Worm (Caenorhabditis elegans) whole organism, early embryonic: ENCODE results near the gene frm-7.

ENCODE experiments used
- B0310.2 ChIP-seq: sonication (generic microtip); optimal IDR thresholded peaks from 2 replicates; lab custom pipeline; 2016; ENCODE audit warnings: mild to moderate bottlenecking, missing genetic modification characterization, missing compliant biosample characterization
- F13C5.2 ChIP-seq: sonication (generic microtip); optimal IDR thresholded peaks from 2 replicates; lab custom pipeline; 2017; ENCODE audit warnings: mild to moderate bottlenecking, missing genetic modification characterization, inconsistent platforms, missing compliant biosample characterization
- aly-1 ChIP-seq: sonication (generic microtip); optimal IDR thresholded peaks from 2 replicates; lab custom pipeline; 2016; ENCODE audit warnings: missing genetic modification characterization, missing compliant biosample characterization
- ama-1 ChIP-seq: fragments of 150-350 bp; optimal IDR thresholded peaks from 2 replicates; lab custom pipeline; 2014
- ceh-13 ChIP-seq: fragments of 200-800 bp; sonication (Bioruptor generic); optimal IDR thresholded peaks from 2 replicates; lab custom pipeline; 2018; ENCODE audit warnings: mild to moderate bottlenecking, missing genetic modification characterization, missing compliant biosample characterization
- ceh-36 ChIP-seq: sonication (generic microtip); optimal IDR thresholded peaks from 2 replicates; lab custom pipeline; 2016; ENCODE audit warnings: missing genetic modification characterization, inconsistent platforms, missing compliant biosample characterization
- hmbx-1 ChIP-seq: sonication (generic microtip); optimal IDR thresholded peaks from 2 replicates; lab custom pipeline; 2016; ENCODE audit warnings: mild to moderate bottlenecking, missing genetic modification characterization, missing compliant biosample characterization
- hnd-1 ChIP-seq: sonication (generic microtip); optimal IDR thresholded peaks from 2 replicates; lab custom pipeline; 2016; ENCODE audit warnings: missing genetic modification characterization, missing compliant biosample characterization
- pes-1 ChIP-seq: fragments of 200-800 bp; sonication (Bioruptor generic); IDR thresholded peaks from 2 replicates; pipeline ENCODE4 v1.3.6; 2022; ENCODE audit warnings: missing genetic modification reagents, missing genetic modification characterization, missing compliant biosample characterization
- scrt-1 ChIP-seq: fragments of 200-800 bp; sonication (Bioruptor generic); IDR thresholded peaks from 2 replicates; pipeline ENCODE4 v1.3.6; 2022; ENCODE audit warnings: missing genetic modification characterization, missing compliant biosample characterization
- sea-1 ChIP-seq: fragments of 200-800 bp; sonication (Bioruptor generic); conservative IDR thresholded peaks from 2 replicates; pipeline ENCODE4 v1.3.6; 2022; ENCODE audit warnings: missing genetic modification characterization, missing compliant biosample characterization
- tbx-11 ChIP-seq: fragments of 200-800 bp; sonication (Bioruptor generic); IDR thresholded peaks from 2 replicates; pipeline ENCODE4 v1.3.6; 2022; ENCODE audit warnings: missing genetic modification characterization, missing compliant biosample characterization
- tbx-37 ChIP-seq: fragments of 200-800 bp; sonication (Bioruptor generic); conservative IDR thresholded peaks from 2 replicates; pipeline ENCODE4 v1.3.6; 2022; ENCODE audit warnings: missing genetic modification reagents, missing genetic modification characterization, missing compliant biosample characterization
- tra-4 ChIP-seq: sonication (generic microtip); optimal IDR thresholded peaks from 2 replicates; lab custom pipeline; 2017; ENCODE audit warnings: missing genetic modification characterization, missing compliant biosample characterization

ce11 chrV:12295015-12295414, 7.3 kb upstream of the frm-7 start:
- TF ChIP-seq ama-1: no peak
- no peak for TF ChIP-seq tbx-37 (GFP tag; lab: Robert Waterston, UW)
- TF ChIP-seq aly-1: no peak
- no peak for TF ChIP-seq tra-4 (tag; lab: Kevin White, UChicago)
- TF ChIP-seq tbx-11 (GFP tag; lab: Robert Waterston, UW): no peak
- TF ChIP-seq ceh-13 (GFP tag; lab: Kevin White, UChicago): no peak
- no peak for TF ChIP-seq B0310.2 (tag; lab: Kevin White, UChicago)
- TF ChIP-seq ceh-36 (tag; lab: Kevin White, UChicago): no peak
- no peak for TF ChIP-seq pes-1 (GFP tag; lab: Robert Waterston, UW)
- TF ChIP-seq hnd-1 (tag; lab: Kevin White, UChicago): no peak
- TF ChIP-seq F13C5.2 (tag; lab: Kevin White, UChicago): no peak
- no peak for TF ChIP-seq hmbx-1 (tag; lab: Kevin White, UChicago)
- TF ChIP-seq scrt-1 (GFP tag; lab: Robert Waterston, UW): no peak
- no peak for TF ChIP-seq sea-1 (GFP tag; lab: Robert Waterston, UW)
